Worm (Caenorhabditis elegans) whole organism, early embryonic: Measurements from ENCODE around the gene srx-88.

ENCODE experiments used
- B0310.2 ChIP-seq: sonication (generic microtip); optimal IDR thresholded peaks from 2 replicates; lab custom pipeline; 2016; ENCODE audit warnings: mild to moderate bottlenecking, missing genetic modification characterization, missing compliant biosample characterization
- aly-1 ChIP-seq: sonication (generic microtip); optimal IDR thresholded peaks from 2 replicates; lab custom pipeline; 2016; ENCODE audit warnings: missing genetic modification characterization, missing compliant biosample characterization
- ama-1 ChIP-seq: fragments of 150-350 bp; optimal IDR thresholded peaks from 2 replicates; lab custom pipeline; 2014
- ceh-13 ChIP-seq: fragments of 200-800 bp; sonication (Bioruptor generic); optimal IDR thresholded peaks from 2 replicates; lab custom pipeline; 2018; ENCODE audit warnings: mild to moderate bottlenecking, missing genetic modification characterization, missing compliant biosample characterization
- ceh-36 ChIP-seq: sonication (generic microtip); optimal IDR thresholded peaks from 2 replicates; lab custom pipeline; 2016; ENCODE audit warnings: missing genetic modification characterization, inconsistent platforms, missing compliant biosample characterization
- flt-1 ChIP-seq: fragments of 200-800 bp; sonication (Bioruptor generic); IDR thresholded peaks from 2 replicates; pipeline ENCODE4 v1.3.6; 2022; ENCODE audit warnings: missing genetic modification characterization, missing compliant biosample characterization
- hmbx-1 ChIP-seq: sonication (generic microtip); optimal IDR thresholded peaks from 2 replicates; lab custom pipeline; 2016; ENCODE audit warnings: mild to moderate bottlenecking, missing genetic modification characterization, missing compliant biosample characterization
- hmg-4 ChIP-seq: fragments of 200-800 bp; sonication (Bioruptor generic); optimal IDR thresholded peaks from 2 replicates; lab custom pipeline; 2018; ENCODE audit warnings: mild to moderate bottlenecking, missing genetic modification characterization, missing compliant biosample characterization
- hnd-1 ChIP-seq: sonication (generic microtip); optimal IDR thresholded peaks from 2 replicates; lab custom pipeline; 2016; ENCODE audit warnings: missing genetic modification characterization, missing compliant biosample characterization
- pes-1 ChIP-seq: fragments of 200-800 bp; sonication (Bioruptor generic); IDR thresholded peaks from 2 replicates; pipeline ENCODE4 v1.3.6; 2022; ENCODE audit warnings: missing genetic modification reagents, missing genetic modification characterization, missing compliant biosample characterization
- scrt-1 ChIP-seq: fragments of 200-800 bp; sonication (Bioruptor generic); IDR thresholded peaks from 2 replicates; pipeline ENCODE4 v1.3.6; 2022; ENCODE audit warnings: missing genetic modification characterization, missing compliant biosample characterization
- sea-1 ChIP-seq: fragments of 200-800 bp; sonication (Bioruptor generic); conservative IDR thresholded peaks from 2 replicates; pipeline ENCODE4 v1.3.6; 2022; ENCODE audit warnings: missing genetic modification characterization, missing compliant biosample characterization
- tbx-11 ChIP-seq: fragments of 200-800 bp; sonication (Bioruptor generic); IDR thresholded peaks from 2 replicates; pipeline ENCODE4 v1.3.6; 2022; ENCODE audit warnings: missing genetic modification characterization, missing compliant biosample characterization
- tbx-37 ChIP-seq: fragments of 200-800 bp; sonication (Bioruptor generic); conservative IDR thresholded peaks from 2 replicates; pipeline ENCODE4 v1.3.6; 2022; ENCODE audit warnings: missing genetic modification reagents, missing genetic modification characterization, missing compliant biosample characterization

- no peak for TF ChIP-seq hnd-1
- no peak for TF ChIP-seq hmbx-1 (tag; lab: Kevin White, UChicago)
- TF ChIP-seq flt-1 (GFP tag; lab: Robert Waterston, UW), result no peak
- no peak for TF ChIP-seq ama-1 (lab: Kevin White, UChicago)
- no peak for TF ChIP-seq ceh-13 (GFP tag; lab: Kevin White, UChicago)
- TF ChIP-seq tbx-11 (GFP tag; lab: Robert Waterston, UW), result no peak
- TF ChIP-seq pes-1 (GFP tag; lab: Robert Waterston, UW), result no peak
- TF ChIP-seq aly-1 (tag; lab: Kevin White, UChicago), result no peak
- TF ChIP-seq scrt-1, result no peak
- no peak for TF ChIP-seq sea-1 (GFP tag; lab: Robert Waterston, UW)
- no peak for TF ChIP-seq hmg-4 (GFP tag; lab: Kevin White, UChicago)
- no peak for TF ChIP-seq B0310.2
- TF ChIP-seq ceh-36, result no peak
- no peak for TF ChIP-seq tbx-37 (GFP tag; lab: Robert Waterston, UW)
Measured at ce11 chrV:11535504-11536062, 47.7 kb upstream of the srx-88 start.
